Fruit fly (Drosophila melanogaster): ENCODE data around the gene CG7706.

CG7706 gene

dm6 chr3R:18670441-18671111 is 7.0 kb upstream of the CG7706 start (continued):
- no peak for TF ChIP-seq Hand (GFP tag; optimal IDR thresholded peaks at IDR 0.05)
- TF ChIP-seq Six4 (GFP tag; optimal IDR thresholded peaks at IDR 0.05): peak; percentile 0
- no peak for TF ChIP-seq CG11560 (tag; IDR thresholded peaks at IDR 0.05)
- TF ChIP-seq Trl (optimal IDR thresholded peaks at IDR 0.05): peak; percentile 79 to 80
- no peak for TF ChIP-seq Trl (GFP tag; optimal IDR thresholded peaks at IDR 0.05)
- no peak for TF ChIP-seq CG43689 (GFP tag; IDR thresholded peaks at IDR 0.05)
- peak; percentile 44 for TF ChIP-seq corto (GFP tag; optimal IDR thresholded peaks at IDR 0.05)
- TF ChIP-seq CG2875 (GFP tag; optimal IDR thresholded peaks at IDR 0.05): no peak
- no peak for TF ChIP-seq CG12071 (GFP tag; optimal IDR thresholded peaks at IDR 0.05)
- no peak for TF ChIP-seq toy (GFP tag; IDR thresholded peaks at IDR 0.05)
- TF ChIP-seq sna (GFP tag; IDR thresholded peaks at IDR 0.05; ENCODE audit: partially characterized antibody): no peak
- TF ChIP-seq peb (GFP tag; IDR thresholded peaks at IDR 0.05): 0 out of 2 replicates have a peak, but pooled peaks have one; percentile 7
- no peak for TF ChIP-seq CG2199 (GFP tag; IDR thresholded peaks at IDR 0.05)
- TF ChIP-seq ac (GFP tag; optimal IDR thresholded peaks at IDR 0.05): no peak
- no peak for TF ChIP-seq Opbp (GFP tag; IDR thresholded peaks at IDR 0.05; ENCODE audit: partially characterized antibody)
- TF ChIP-seq Fer3 (tag; optimal IDR thresholded peaks at IDR 0.05): peak; percentile 42
- no peak for TF ChIP-seq slou (GFP tag; optimal IDR thresholded peaks at IDR 0.05)
- TF ChIP-seq ttk (GFP tag; IDR thresholded peaks at IDR 0.05): 0 out of 2 replicates have a peak, but pooled peaks have one; percentile 29
- TF ChIP-seq hbn (GFP tag; IDR thresholded peaks at IDR 0.05; ENCODE audit: partially characterized antibody): no peak
- TF ChIP-seq CG5180 (GFP tag; optimal IDR thresholded peaks at IDR 0.05): peak; percentile 14
- no peak for TF ChIP-seq CG6854 (GFP tag; optimal IDR thresholded peaks at IDR 0.05)
- no peak; the same call in 2 of the 3 replicates for TF ChIP-seq CG11695 (GFP tag; IDR thresholded peaks at IDR 0.05)
- no peak for TF ChIP-seq Mes4 (GFP tag; optimal IDR thresholded peaks at IDR 0.05)
- no peak for TF ChIP-seq caup (GFP tag; optimal IDR thresholded peaks at IDR 0.05; ENCODE audit: severe bottlenecking)
- TF ChIP-seq CG2712 (tag; optimal IDR thresholded peaks at IDR 0.05): peak; percentile 66
- no peak for TF ChIP-seq CG9932 (GFP tag; IDR thresholded peaks at IDR 0.05)
- TF ChIP-seq CG31388 (GFP tag; optimal IDR thresholded peaks at IDR 0.05): no peak
- no peak for TF ChIP-seq scrt (GFP tag; optimal IDR thresholded peaks at IDR 0.05)
- TF ChIP-seq CG17361 (GFP tag; IDR thresholded peaks at IDR 0.05): peak; percentile 60; the same call in 2 of the 3 replicates
- no peak for TF ChIP-seq CG8765 (GFP tag; IDR thresholded peaks at IDR 0.05)
- no peak for TF ChIP-seq CG2116 (GFP tag; optimal IDR thresholded peaks at IDR 0.05)
- TF ChIP-seq CG14014 (GFP tag; IDR thresholded peaks at IDR 0.05): no peak
- peak; percentile 67 for TF ChIP-seq CG12391 (tag; optimal IDR thresholded peaks at IDR 0.05)
- no peak for TF ChIP-seq CG32772 (GFP tag; IDR thresholded peaks at IDR 0.05)
- 0 out of 2 replicates have a peak, but pooled peaks have one; percentile 29 for TF ChIP-seq CG31224 (GFP tag; IDR thresholded peaks at IDR 0.05)
- no peak for TF ChIP-seq Elba2 (GFP tag; optimal IDR thresholded peaks at IDR 0.05)
- TF ChIP-seq CTCF (GFP tag; optimal IDR thresholded peaks at IDR 0.05): no peak
- TF ChIP-seq CG14860 (GFP tag; IDR thresholded peaks at IDR 0.05; ENCODE audit: partially characterized antibody): no peak
- TF ChIP-seq da (GFP tag; optimal IDR thresholded peaks at IDR 0.05): no peak
- 0 out of 4 replicates have a peak, but pooled peaks have one; percentile 19 for TF ChIP-seq chinmo (GFP tag; IDR thresholded peaks at IDR 0.05; ENCODE audit: partially characterized antibody)
- TF ChIP-seq CG18476 (GFP tag; optimal IDR thresholded peaks at IDR 0.05): no peak
- peak; percentile 5 for TF ChIP-seq twi (tag; optimal IDR thresholded peaks at IDR 0.05)
- TF ChIP-seq gt (GFP tag; IDR thresholded peaks at IDR 0.05): no peak
- no peak for TF ChIP-seq fd102C (GFP tag; optimal IDR thresholded peaks at IDR 0.05)
- no peak for TF ChIP-seq so (GFP tag; IDR thresholded peaks at IDR 0.05)
- TF ChIP-seq gsb (GFP tag; IDR thresholded peaks at IDR 0.05): no peak
- TF ChIP-seq cad (GFP tag; optimal IDR thresholded peaks at IDR 0.05): no peak
- TF ChIP-seq CrebB (tag; optimal IDR thresholded peaks at IDR 0.05): no peak
- peak; percentile 39 for TF ChIP-seq CG1603 (tag; optimal IDR thresholded peaks at IDR 0.05)
- no peak for TF ChIP-seq Stat92E (GFP tag; optimal IDR thresholded peaks at IDR 0.05)
